Worm (Caenorhabditis elegans) whole organism, early embryonic: ENCODE results near the gene nhr-67.
"Not testable (repeated sequence)": the region's sequence is repeated elsewhere in the genome, so short reads cannot be mapped to it uniquely, and the experiment has no call there.

Experiments used
- F13C5.2 ChIP-seq: sonication (generic microtip); optimal IDR thresholded peaks from 2 replicates; lab custom pipeline; 2017; ENCODE audit warnings: mild to moderate bottlenecking, missing genetic modification characterization, inconsistent platforms, missing compliant biosample characterization
- pes-1 ChIP-seq: fragments of 200-800 bp; sonication (Bioruptor generic); IDR thresholded peaks from 2 replicates; pipeline ENCODE4 v1.3.6; 2022; ENCODE audit warnings: missing genetic modification reagents, missing genetic modification characterization, missing compliant biosample characterization

DNA sequence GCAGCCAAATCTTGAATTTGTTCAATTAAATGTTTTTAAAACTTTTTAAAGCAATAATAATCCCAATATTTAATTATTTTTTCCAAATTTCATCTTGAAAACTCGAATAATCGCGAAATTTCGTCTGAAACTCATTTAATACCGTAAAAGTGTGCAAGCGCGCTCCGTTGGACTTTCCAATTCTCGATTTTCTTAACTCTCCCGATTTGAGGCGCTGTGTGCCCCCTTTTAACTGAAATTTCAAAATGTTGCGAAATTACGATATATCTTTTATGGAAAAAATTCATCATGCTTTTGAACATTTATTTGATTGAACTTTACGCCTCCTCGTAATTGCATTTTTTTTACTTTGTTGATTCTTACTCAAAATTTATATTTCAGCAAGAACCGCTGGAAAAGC lies 32.8 kb downstream of the nhr-67 start, which contains the start of gene R07H5.11:
- not testable (repeated sequence) for TF ChIP-seq pes-1 (GFP tag; lab: Robert Waterston, UW); F13C5.2 (tag; lab: Kevin White, UChicago)
